Worm (Caenorhabditis elegans): ENCODE data around the gene srv-32.

DNA sequence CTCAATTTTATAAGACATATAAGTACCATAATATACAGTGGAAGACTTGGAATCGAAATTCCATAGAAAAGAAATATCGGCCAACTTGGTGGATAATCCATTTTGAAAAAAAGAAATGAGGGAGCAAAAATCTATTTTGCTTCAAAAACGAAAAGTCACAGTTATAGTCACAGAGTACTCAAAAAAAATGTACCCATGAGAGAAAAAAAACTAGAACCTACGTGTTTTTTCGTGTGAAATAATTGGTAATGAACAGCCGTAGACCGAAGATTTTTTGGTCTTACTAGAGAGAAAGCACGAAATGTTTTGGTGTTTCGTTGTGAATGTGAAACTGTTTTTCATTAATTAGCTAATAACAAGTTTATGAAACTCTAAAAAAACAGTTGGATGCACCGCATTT, 12.7 kb downstream of the srv-32 start, which contains the start of gene srv-30:
- no peak for TF ChIP-seq ama-1 (optimal IDR thresholded peaks at IDR 0.05)
- TF ChIP-seq tra-4 (tag; optimal IDR thresholded peaks at IDR 0.05): no peak
- TF ChIP-seq flt-1 (GFP tag; IDR thresholded peaks at IDR 0.05): no peak
- no peak for TF ChIP-seq aly-1 (tag; optimal IDR thresholded peaks at IDR 0.05)

Measured in whole organism, early embryonic.